Fruit fly (Drosophila melanogaster) whole organism, embryonic: Measurements from ENCODE around the gene LysRS.

Source experiments
- Abd-B ChIP-seq: fragments of 200-800 bp; sonication (Bioruptor generic); optimal IDR thresholded peaks from 2 replicates; lab custom pipeline; 2018; ENCODE audit warnings: missing biosample characterization, mild to moderate bottlenecking, missing genetic modification characterization, moderate library complexity
- Ada2b ChIP-seq: fragments of 200-800 bp; sonication (Bioruptor generic); IDR thresholded peaks from 2 replicates; pipeline ENCODE4 v1.3.6; 2022; ENCODE audit warnings: missing biosample characterization, missing genetic modification characterization
- Asciz ChIP-seq: fragments of 200-800 bp; sonication (Bioruptor generic); optimal IDR thresholded peaks from 2 replicates; lab custom pipeline; 2017; ENCODE audit warnings: missing biosample characterization, mild to moderate bottlenecking, missing genetic modification characterization, missing genetic modification reagents
- BEAF-32 ChIP-seq: fragments of 200-800 bp; sonication (Bioruptor generic); optimal IDR thresholded peaks from 3 replicates; lab custom pipeline; 2017; ENCODE audit warnings: missing biosample characterization, missing genetic modification characterization, mild to moderate bottlenecking, moderate library complexity, missing genetic modification reagents
- Bgb ChIP-seq: fragments of 200-800 bp; sonication (Bioruptor generic); IDR thresholded peaks from 2 replicates; pipeline ENCODE4 v1.3.6; 2022; ENCODE audit warnings: missing biosample characterization, missing genetic modification characterization; ENCODE audit not compliant: partially characterized antibody
- CG11560 ChIP-seq: fragments of 200-800 bp; sonication (Bioruptor generic); IDR thresholded peaks from 3 replicates; pipeline ENCODE4 v1.3.6; 2022; ENCODE audit warnings: missing biosample characterization, missing genetic modification characterization
- CG11695 ChIP-seq: fragments of 200-800 bp; sonication (Bioruptor generic); IDR thresholded peaks from 3 replicates; pipeline ENCODE4 v1.3.6; 2022; ENCODE audit warnings: missing biosample characterization, missing genetic modification characterization
- CG11696 ChIP-seq: fragments of 200-800 bp; sonication (Bioruptor generic); IDR thresholded peaks from 2 replicates; pipeline ENCODE4 v1.3.6; 2022; ENCODE audit warnings: missing biosample characterization, missing genetic modification characterization
- CG12236 ChIP-seq: fragments of 200-800 bp; sonication (Bioruptor generic); optimal IDR thresholded peaks from 2 replicates; lab custom pipeline; 2016; ENCODE audit warnings: missing biosample characterization, missing genetic modification characterization
- CG12659 ChIP-seq: fragments of 200-800 bp; sonication (Bioruptor generic); optimal IDR thresholded peaks from 3 replicates; lab custom pipeline; 2017; ENCODE audit warnings: mild to moderate bottlenecking, missing biosample characterization, missing genetic modification reagents, missing genetic modification characterization
- CG12744 ChIP-seq: fragments of 200-800 bp; sonication (Bioruptor generic); optimal IDR thresholded peaks from 2 replicates; lab custom pipeline; 2016; ENCODE audit warnings: missing biosample characterization, missing genetic modification characterization
- CG13624 ChIP-seq: fragments of 200-800 bp; sonication (Bioruptor generic); optimal IDR thresholded peaks from 2 replicates; lab custom pipeline; 2016; ENCODE audit warnings: missing biosample characterization, missing genetic modification characterization
- CG17829 ChIP-seq: fragments of 200-800 bp; optimal IDR thresholded peaks from 2 replicates; lab custom pipeline; 2019; ENCODE audit warnings: missing biosample characterization, mild to moderate bottlenecking, missing genetic modification characterization, moderate library complexity
- CG2202 ChIP-seq: fragments of 200-800 bp; sonication (Bioruptor generic); optimal IDR thresholded peaks from 2 replicates; lab custom pipeline; 2018; ENCODE audit warnings: missing biosample characterization, mild to moderate bottlenecking, missing genetic modification characterization
- CG30403 ChIP-seq: fragments of 200-800 bp; sonication (Bioruptor generic); optimal IDR thresholded peaks from 3 replicates; lab custom pipeline; 2016; ENCODE audit warnings: missing biosample characterization, missing genetic modification characterization
- CG3065 ChIP-seq: fragments of 200-800 bp; sonication (Bioruptor generic); optimal IDR thresholded peaks from 2 replicates; lab custom pipeline; 2016; ENCODE audit warnings: missing biosample characterization, missing genetic modification characterization
- CG31388 ChIP-seq: fragments of 200-800 bp; sonication (Bioruptor generic); optimal IDR thresholded peaks from 2 replicates; lab custom pipeline; 2016; ENCODE audit warnings: missing biosample characterization, missing genetic modification characterization
- CG6765 ChIP-seq: fragments of 200-800 bp; sonication (Bioruptor generic); optimal IDR thresholded peaks from 3 replicates; lab custom pipeline; 2017; ENCODE audit warnings: missing biosample characterization, mild to moderate bottlenecking, missing genetic modification characterization
- CG7839 ChIP-seq: fragments of 200-800 bp; sonication (Bioruptor generic); optimal IDR thresholded peaks from 3 replicates; lab custom pipeline; 2018; ENCODE audit warnings: missing biosample characterization, mild to moderate bottlenecking, missing genetic modification characterization, moderate library complexity
- CG8359 ChIP-seq: fragments of 200-800 bp; sonication (Bioruptor generic); optimal IDR thresholded peaks from 2 replicates; lab custom pipeline; 2017; ENCODE audit warnings: missing biosample characterization, mild to moderate bottlenecking, missing genetic modification characterization, borderline replicate concordance
- CG8765 ChIP-seq: fragments of 200-800 bp; sonication (Bioruptor generic); IDR thresholded peaks from 2 replicates; pipeline ENCODE4 v1.3.6; 2022; ENCODE audit warnings: missing biosample characterization, missing genetic modification characterization
- CG9727 ChIP-seq: fragments of 200-800 bp; sonication (Bioruptor generic); optimal IDR thresholded peaks from 3 replicates; lab custom pipeline; 2017; ENCODE audit warnings: missing biosample characterization, mild to moderate bottlenecking, missing genetic modification characterization
- CG9797 ChIP-seq: fragments of 200-800 bp; sonication (Bioruptor generic); optimal IDR thresholded peaks from 3 replicates; lab custom pipeline; 2018; ENCODE audit warnings: missing biosample characterization, mild to moderate bottlenecking, missing genetic modification characterization
- CkIIα-i1 ChIP-seq: fragments of 200-800 bp; sonication (Bioruptor generic); IDR thresholded peaks from 2 replicates; pipeline ENCODE4 v1.3.6; 2022; ENCODE audit warnings: missing biosample characterization, missing genetic modification characterization
- Dfd ChIP-seq, 2 experiments: fragments of >200 bp; optimal IDR thresholded peaks; 2 replicates each; lab custom pipeline; 2017; ENCODE audit warnings: missing biosample characterization in 2 of 2, missing genetic modification characterization in 2 of 2
- Dref ChIP-seq: fragments of 200-800 bp; sonication (Bioruptor generic); IDR thresholded peaks from 2 replicates; pipeline ENCODE4 v1.3.6; 2022; ENCODE audit warnings: missing biosample characterization, missing genetic modification characterization
- Eip74EF ChIP-seq, 2 experiments: fragments of 200-800 bp in 1 of 2; fragments of >200 bp in 1 of 2; sonication (Bioruptor generic) in 1 of 2; optimal IDR thresholded peaks; 2 replicates each; lab custom pipeline; 2017 to 2019; ENCODE audit warnings: missing biosample characterization in 2 of 2, missing genetic modification characterization in 2 of 2, mild to moderate bottlenecking in 1 of 2, moderate library complexity in 1 of 2
- Elba2 ChIP-seq: fragments of 200-800 bp; sonication (Bioruptor generic); optimal IDR thresholded peaks from 3 replicates; lab custom pipeline; 2016; ENCODE audit warnings: missing biosample characterization, missing genetic modification characterization
- Gug ChIP-seq: fragments of 200-800 bp; sonication (Bioruptor generic); IDR thresholded peaks from 4 replicates; pipeline ENCODE4 v1.3.6; 2022; ENCODE audit warnings: missing biosample characterization, missing genetic modification characterization
- HmgZ ChIP-seq: fragments of 200-800 bp; sonication (Bioruptor generic); optimal IDR thresholded peaks from 2 replicates; lab custom pipeline; 2018; ENCODE audit warnings: missing biosample characterization, mild to moderate bottlenecking, missing genetic modification characterization
- Jarid2 ChIP-seq: fragments of 200-800 bp; sonication (Bioruptor generic); optimal IDR thresholded peaks from 3 replicates; lab custom pipeline; 2017; ENCODE audit warnings: mild to moderate bottlenecking, missing biosample characterization, missing genetic modification reagents, missing genetic modification characterization
- Lpt ChIP-seq: fragments of >200 bp; optimal IDR thresholded peaks from 2 replicates; lab custom pipeline; 2018; ENCODE audit warnings: missing biosample characterization, missing genetic modification characterization
- MBD-R2 ChIP-seq: fragments of 200-800 bp; sonication (Bioruptor generic); IDR thresholded peaks from 2 replicates; pipeline ENCODE4 v1.3.6; 2022; ENCODE audit warnings: missing biosample characterization, missing genetic modification characterization
- MESR4 ChIP-seq: fragments of 200-800 bp; sonication (Bioruptor generic); optimal IDR thresholded peaks from 2 replicates; lab custom pipeline; 2018; ENCODE audit warnings: missing biosample characterization, mild to moderate bottlenecking, missing genetic modification characterization, moderate library complexity
- Nf-YA ChIP-seq: fragments of 200-800 bp; sonication (Bioruptor generic); IDR thresholded peaks from 2 replicates; pipeline ENCODE4 v1.3.6; 2022; ENCODE audit warnings: missing biosample characterization, missing genetic modification characterization
- btn ChIP-seq: fragments of 200-800 bp; sonication (Bioruptor generic); optimal IDR thresholded peaks from 2 replicates; lab custom pipeline; 2016; ENCODE audit warnings: missing biosample characterization, missing genetic modification characterization
- crol ChIP-seq: fragments of 200-800 bp; sonication (Bioruptor generic); IDR thresholded peaks from 2 replicates; pipeline ENCODE4 v1.3.6; 2022; ENCODE audit warnings: missing biosample characterization, missing genetic modification characterization
- dmrt11E ChIP-seq: fragments of 200-800 bp; sonication (Bioruptor generic); optimal IDR thresholded peaks from 3 replicates; lab custom pipeline; 2018; ENCODE audit warnings: missing biosample characterization, mild to moderate bottlenecking, missing genetic modification characterization, moderate library complexity
- dmrt99B ChIP-seq: fragments of 200-800 bp; sonication (Bioruptor generic); optimal IDR thresholded peaks from 2 replicates; lab custom pipeline; 2018; ENCODE audit warnings: missing biosample characterization, mild to moderate bottlenecking, missing genetic modification characterization, moderate library complexity
- ems ChIP-seq: fragments of 200-800 bp; sonication (Bioruptor generic); optimal IDR thresholded peaks from 3 replicates; lab custom pipeline; 2016; ENCODE audit warnings: missing biosample characterization, missing genetic modification characterization
- ftz-f1 ChIP-seq: fragments of 200-800 bp; sonication (Bioruptor generic); optimal IDR thresholded peaks from 2 replicates; lab custom pipeline; 2016; ENCODE audit warnings: missing biosample characterization, missing genetic modification characterization
- jigr1 ChIP-seq: fragments of 200-800 bp; sonication (Bioruptor generic); IDR thresholded peaks from 3 replicates; pipeline ENCODE4 v1.3.6; 2022; ENCODE audit warnings: missing biosample characterization, missing genetic modification characterization
- jumu ChIP-seq: fragments of 200-800 bp; sonication (Bioruptor generic); optimal IDR thresholded peaks from 3 replicates; lab custom pipeline; 2016; ENCODE audit warnings: missing biosample characterization, missing genetic modification characterization
- ken ChIP-seq: fragments of 200-800 bp; sonication (Bioruptor generic); IDR thresholded peaks from 3 replicates; pipeline ENCODE4 v1.3.6; 2022; ENCODE audit warnings: missing biosample characterization, missing genetic modification characterization
- oc ChIP-seq: fragments of 200-800 bp; sonication (Bioruptor generic); optimal IDR thresholded peaks from 2 replicates; lab custom pipeline; 2018; ENCODE audit warnings: missing biosample characterization, mild to moderate bottlenecking, missing genetic modification characterization, moderate library complexity
- odd ChIP-seq: fragments of 200-800 bp; sonication (Bioruptor generic); optimal IDR thresholded peaks from 2 replicates; lab custom pipeline; 2017; ENCODE audit warnings: missing biosample characterization, mild to moderate bottlenecking, missing genetic modification characterization
- psq ChIP-seq: fragments of 200-800 bp; sonication (Bioruptor generic); optimal IDR thresholded peaks from 2 replicates; lab custom pipeline; 2017; ENCODE audit warnings: missing biosample characterization, missing genetic modification characterization
- sens ChIP-seq: fragments of 200-800 bp; sonication (Bioruptor generic); peaks from one replicate; lab custom pipeline; 2016; ENCODE audit warnings: missing biosample characterization, missing genetic modification characterization
- sob ChIP-seq: fragments of 200-800 bp; sonication (Bioruptor generic); IDR thresholded peaks from 2 replicates; pipeline ENCODE4 v1.3.6; 2022; ENCODE audit warnings: missing biosample characterization, missing genetic modification characterization
- tap ChIP-seq: fragments of 200-800 bp; optimal IDR thresholded peaks from 3 replicates; lab custom pipeline; 2019; ENCODE audit warnings: missing biosample characterization, mild to moderate bottlenecking, missing genetic modification characterization, moderate library complexity
- trem ChIP-seq: fragments of 200-800 bp; optimal IDR thresholded peaks from 3 replicates; lab custom pipeline; 2019; ENCODE audit warnings: missing biosample characterization, mild to moderate bottlenecking, missing genetic modification characterization, moderate library complexity

Gene LysRS

dm6 chrX:9640690-9641149, 32.0 kb upstream of the LysRS start (continued):
- TF ChIP-seq CG9727 (peak; percentile 96), Dfd (GFP tag; optimal IDR thresholded peaks at IDR 0.05; lab: Kevin White, UChicago) (no peak), Eip74EF (GFP tag; optimal IDR thresholded peaks at IDR 0.05; lab: Kevin White, UChicago) (peak in 1 of 2 experiments; percentile 96), CkIIα-i1 (GFP tag; lab: Robert Waterston, UW) (peak; percentile 71), CG11695 (GFP tag; lab: Robert Waterston, UW) (peak; percentile 97), dmrt99B (peak; percentile 97), jigr1 (GFP tag; lab: Robert Waterston, UW) (peak; percentile 50; the same call in 1 of the 3 replicates), Dref (GFP tag; lab: Robert Waterston, UW) (no peak), sob (GFP tag; lab: Robert Waterston, UW) (peak; percentile 95), HmgZ (tag; lab: Kevin White, UChicago) (peak; percentile 99), BEAF-32 (GFP tag; lab: Kevin White, UChicago) (peak; percentile 25), Lpt (no peak), CG9797 (peak; percentile 46), oc (tag; lab: Kevin White, UChicago) (peak; percentile 95), Gug (GFP tag; lab: Robert Waterston, UW) (peak; percentile 72; the same call in 3 of the 4 replicates), CG30403 (GFP tag; lab: Kevin White, UChicago) (peak; percentile 96), trem (tag; lab: Kevin White, UChicago) (peak; percentile 91), CG7839 (peak; percentile 98), Nf-YA (GFP tag; lab: Robert Waterston, UW) (peak; percentile 94), tap (tag; lab: Kevin White, UChicago) (peak; percentile 99), CG17829 (tag; lab: Kevin White, UChicago) (peak; percentile 97), Bgb (no peak; the same call in 1 of the 2 replicates), CG8359 (GFP tag; lab: Kevin White, UChicago) (peak; percentile 87), Jarid2 (peak; percentile 87), ftz-f1 (peak; percentile 27), Elba2 (GFP tag; lab: Kevin White, UChicago) (no peak), MESR4 (GFP tag; lab: Kevin White, UChicago) (peak; percentile 72), CG12236 (peak; percentile 87), Abd-B (GFP tag; lab: Kevin White, UChicago) (peak; percentile 83), CG12744 (peak; percentile 97), sens (GFP tag; lab: Kevin White, UChicago) (peak; percentile 99), ken (GFP tag; lab: Robert Waterston, UW) (peak; percentile 93), CG11560 (peak; percentile 80), psq (GFP tag; lab: Kevin White, UChicago) (peak; percentile 64), ems (GFP tag; lab: Kevin White, UChicago) (peak; percentile 96), CG3065 (GFP tag; lab: Kevin White, UChicago) (peak; percentile 67), Ada2b (GFP tag; lab: Robert Waterston, UW) (peak; percentile 96), CG13624 (GFP tag; lab: Kevin White, UChicago) (peak; percentile 97), CG31388 (GFP tag; lab: Kevin White, UChicago) (peak; percentile 81), odd (GFP tag; lab: Kevin White, UChicago) (peak; percentile 98), CG2202 (tag; lab: Kevin White, UChicago) (peak; percentile 75), CG6765 (peak; percentile 99), btn (GFP tag; lab: Kevin White, UChicago) (peak; percentile 89), jumu (GFP tag; lab: Kevin White, UChicago) (peak; percentile 90), Asciz (peak; percentile 98), CG12659 (GFP tag; lab: Kevin White, UChicago) (peak; percentile 98), CG11696 (GFP tag; lab: Robert Waterston, UW) (peak; percentile 90), dmrt11E (tag; lab: Kevin White, UChicago) (peak; percentile 47), MBD-R2 (GFP tag; lab: Robert Waterston, UW) (peak; percentile 94), CG8765 (peak; percentile 67; the same call in 1 of the 2 replicates), crol (GFP tag; lab: Robert Waterston, UW) (no peak)
